Worm (Caenorhabditis elegans) whole organism, L4 larva: ENCODE data around the gene C42C1.19.

Experiments
- F26F4.8 ChIP-seq: fragments of 200-800 bp; sonication (Bioruptor generic); conservative IDR thresholded peaks from 2 replicates; pipeline ENCODE4 v1.3.6; 2022; ENCODE audit warnings: missing genetic modification characterization, missing compliant biosample characterization
- Y48G9A.11 ChIP-seq: fragments of 200-800 bp; sonication (Bioruptor generic); IDR thresholded peaks from 2 replicates; pipeline ENCODE4 v1.3.6; 2022; ENCODE audit warnings: missing genetic modification reagents, missing genetic modification characterization, missing compliant biosample characterization
- Y5F2A.4 ChIP-seq: fragments of 200-800 bp; sonication (Bioruptor generic); optimal IDR thresholded peaks from 2 replicates; lab custom pipeline; 2018; ENCODE audit warnings: mild to moderate bottlenecking, missing genetic modification characterization, missing compliant biosample characterization
- ZK546.5 ChIP-seq, 2 experiments: sonication (generic microtip); optimal IDR thresholded peaks; 2 replicates each; lab custom pipeline; 2017; ENCODE audit warnings: missing biosample characterization in 2 of 2, missing genetic modification characterization in 2 of 2
- aly-2 ChIP-seq: sonication (generic microtip); optimal IDR thresholded peaks from 2 replicates; lab custom pipeline; 2018; ENCODE audit warnings: missing biosample characterization, missing genetic modification characterization
- attf-4 ChIP-seq: sonication (generic microtip); optimal IDR thresholded peaks from 3 replicates; lab custom pipeline; 2017; ENCODE audit warnings: missing biosample characterization, missing genetic modification characterization
- ceh-32 ChIP-seq: sonication (generic microtip); optimal IDR thresholded peaks from 2 replicates; lab custom pipeline; 2016; ENCODE audit warnings: mild to moderate bottlenecking, missing genetic modification characterization, missing compliant biosample characterization; ENCODE audit not compliant: poor library complexity
- ceh-82 ChIP-seq: sonication (generic microtip); optimal IDR thresholded peaks from 2 replicates; lab custom pipeline; 2017; ENCODE audit warnings: missing biosample characterization, missing genetic modification characterization
- ces-1 ChIP-seq: fragments of 150-350 bp; sonication (generic microtip); optimal IDR thresholded peaks from 4 replicates; lab custom pipeline; 2014; ENCODE audit warnings: missing biosample characterization, missing genetic modification reagents, missing genetic modification characterization
- cey-2 ChIP-seq: sonication (generic microtip); optimal IDR thresholded peaks from 3 replicates; lab custom pipeline; 2017; ENCODE audit warnings: missing genetic modification characterization, mild to moderate bottlenecking, missing compliant biosample characterization, antibody characterized with exemption, borderline replicate concordance; ENCODE audit not compliant: insufficient read depth
- daf-12 ChIP-seq: fragments of 150-350 bp; optimal IDR thresholded peaks from 2 replicates; lab custom pipeline; 2014; ENCODE audit warnings: missing biosample characterization, missing genetic modification reagents, missing genetic modification characterization
- dve-1 ChIP-seq: sonication (generic microtip); optimal IDR thresholded peaks from 2 replicates; lab custom pipeline; 2017; ENCODE audit warnings: antibody characterized with exemption, mild to moderate bottlenecking, missing genetic modification characterization, missing compliant biosample characterization; ENCODE audit not compliant: insufficient read depth
- fos-1 ChIP-seq: fragments of 150-350 bp; optimal IDR thresholded peaks from 2 replicates; lab custom pipeline; 2014; ENCODE audit warnings: missing biosample characterization, missing genetic modification characterization
- gei-8 ChIP-seq: fragments of 200-800 bp; sonication (Bioruptor generic); optimal IDR thresholded peaks from 2 replicates; lab custom pipeline; 2018; ENCODE audit warnings: mild to moderate bottlenecking, missing genetic modification characterization, missing compliant biosample characterization
- hlh-30 ChIP-seq: sonication (generic microtip); optimal IDR thresholded peaks from 2 replicates; lab custom pipeline; 2017; ENCODE audit warnings: antibody characterized with exemption, mild to moderate bottlenecking, missing genetic modification characterization, missing compliant biosample characterization; ENCODE audit not compliant: insufficient read depth
- lin-38 ChIP-seq: fragments of 200-800 bp; sonication (Bioruptor generic); IDR thresholded peaks from 2 replicates; pipeline ENCODE4 v1.3.6; 2022; ENCODE audit warnings: missing genetic modification reagents, missing genetic modification characterization, missing compliant biosample characterization
- nhr-10 ChIP-seq: fragments of 150-350 bp; optimal IDR thresholded peaks from 2 replicates; lab custom pipeline; 2014; ENCODE audit warnings: missing biosample characterization, missing genetic modification characterization
- nhr-11 ChIP-seq: fragments of 150-350 bp; optimal IDR thresholded peaks from 2 replicates; lab custom pipeline; 2014; ENCODE audit warnings: missing biosample characterization, missing genetic modification characterization
- nhr-111 ChIP-seq: fragments of 200-800 bp; sonication (Bioruptor generic); optimal IDR thresholded peaks from 2 replicates; lab custom pipeline; 2018; ENCODE audit warnings: mild to moderate bottlenecking, missing genetic modification characterization, missing compliant biosample characterization
- nhr-25 ChIP-seq: sonication (generic microtip); optimal IDR thresholded peaks from 2 replicates; lab custom pipeline; 2017; ENCODE audit warnings: missing genetic modification characterization, mild to moderate bottlenecking, missing compliant biosample characterization, antibody characterized with exemption, moderate library complexity, borderline replicate concordance; ENCODE audit not compliant: insufficient read depth
- nhr-41 ChIP-seq: fragments of 200-800 bp; sonication (Bioruptor generic); IDR thresholded peaks from 2 replicates; pipeline ENCODE4 v1.3.6; 2022; ENCODE audit warnings: missing genetic modification reagents, missing genetic modification characterization, missing compliant biosample characterization
- nhr-48 ChIP-seq: sonication (generic microtip); optimal IDR thresholded peaks from 2 replicates; lab custom pipeline; 2016; ENCODE audit warnings: mild to moderate bottlenecking, missing genetic modification characterization, missing compliant biosample characterization
- nhr-6 ChIP-seq: fragments of 150-350 bp; optimal IDR thresholded peaks from 2 replicates; lab custom pipeline; 2014; ENCODE audit warnings: missing biosample characterization, missing genetic modification characterization
- nhr-76 ChIP-seq: fragments of 150-350 bp; optimal IDR thresholded peaks from 2 replicates; lab custom pipeline; 2014; ENCODE audit warnings: missing biosample characterization, missing genetic modification characterization
- nhr-77 ChIP-seq: fragments of 150-350 bp; optimal IDR thresholded peaks from 2 replicates; lab custom pipeline; 2014; ENCODE audit warnings: missing biosample characterization, missing genetic modification characterization
- pha-4 ChIP-seq, 2 experiments: fragments of 150-350 bp in 1 of 2; fragments of 200-800 bp in 1 of 2; sonication (Bioruptor generic) in 1 of 2; IDR thresholded peaks in 1 of 2; optimal IDR thresholded peaks in 1 of 2; 2 replicates each; pipeline versions ENCODE4 v1.3.6 to Lab custom; 2014 to 2022; ENCODE audit warnings: missing genetic modification characterization in 2 of 2, missing genetic modification reagents in 2 of 2, missing biosample characterization in 1 of 2, missing compliant biosample characterization in 1 of 2
- php-3 ChIP-seq: fragments of 200-800 bp; sonication (Bioruptor generic); IDR thresholded peaks from 2 replicates; pipeline ENCODE4 v1.3.6; 2022; ENCODE audit warnings: missing genetic modification reagents, missing genetic modification characterization, missing compliant biosample characterization
- unc-39 ChIP-seq: sonication (generic microtip); optimal IDR thresholded peaks from 2 replicates; lab custom pipeline; 2017; ENCODE audit warnings: missing biosample characterization, missing genetic modification characterization
- zag-1 ChIP-seq: fragments of 150-350 bp; optimal IDR thresholded peaks from 2 replicates; lab custom pipeline; 2014; ENCODE audit warnings: missing biosample characterization, missing genetic modification characterization
- zip-2 ChIP-seq: fragments of 150-350 bp; optimal IDR thresholded peaks from 2 replicates; lab custom pipeline; 2014; ENCODE audit warnings: missing biosample characterization, missing genetic modification characterization
- ztf-7 ChIP-seq: fragments of 150-350 bp; optimal IDR thresholded peaks from 2 replicates; lab custom pipeline; 2014; ENCODE audit warnings: missing biosample characterization, missing genetic modification characterization

C42C1.19 gene

ce11 chrIV:12335248-12335647, 52.7 kb downstream of the C42C1.19 start (continued):
- TF ChIP-seq unc-39 (tag; lab: Kevin White, UChicago) (no peak), dve-1 (tag; lab: Kevin White, UChicago) (no peak), lin-38 (GFP tag; lab: Robert Waterston, UW) (no peak), cey-2 (tag; lab: Kevin White, UChicago) (no peak), hlh-30 (tag; lab: Kevin White, UChicago) (peak; percentile 63)

ce11 chrIV:12335798-12336197, 53.3 kb downstream of the C42C1.19 start, which contains the start of gene F19B6.1:
Gene F19B6.1, minus strand, starts transcription at chrIV:12336075.
- TF ChIP-seq Y48G9A.11 (GFP tag; lab: Robert Waterston, UW) (no peak), zip-2 (no peak), attf-4 (tag; lab: Kevin White, UChicago) (no peak), zag-1 (no peak), fos-1 (tag; lab: Kevin White, UChicago) (no peak), nhr-25 (no peak), F26F4.8 (GFP tag; lab: Robert Waterston, UW) (no peak), ceh-32 (tag; lab: Kevin White, UChicago) (no peak), dve-1 (tag; lab: Kevin White, UChicago) (no peak), unc-39 (tag; lab: Kevin White, UChicago) (no peak), nhr-111 (GFP tag; lab: Kevin White, UChicago) (no peak), ces-1 (no peak), ceh-82 (tag; lab: Kevin White, UChicago) (no peak), daf-12 (tag; lab: Kevin White, UChicago) (no peak), Y5F2A.4 (GFP tag; lab: Kevin White, UChicago) (no peak), php-3 (GFP tag; lab: Robert Waterston, UW) (no peak), nhr-77 (no peak), ZK546.5 (tag; optimal IDR thresholded peaks at IDR 0.05; lab: Kevin White, UChicago) (no peak), nhr-6 (tag; lab: Kevin White, UChicago) (no peak)

DNA sequence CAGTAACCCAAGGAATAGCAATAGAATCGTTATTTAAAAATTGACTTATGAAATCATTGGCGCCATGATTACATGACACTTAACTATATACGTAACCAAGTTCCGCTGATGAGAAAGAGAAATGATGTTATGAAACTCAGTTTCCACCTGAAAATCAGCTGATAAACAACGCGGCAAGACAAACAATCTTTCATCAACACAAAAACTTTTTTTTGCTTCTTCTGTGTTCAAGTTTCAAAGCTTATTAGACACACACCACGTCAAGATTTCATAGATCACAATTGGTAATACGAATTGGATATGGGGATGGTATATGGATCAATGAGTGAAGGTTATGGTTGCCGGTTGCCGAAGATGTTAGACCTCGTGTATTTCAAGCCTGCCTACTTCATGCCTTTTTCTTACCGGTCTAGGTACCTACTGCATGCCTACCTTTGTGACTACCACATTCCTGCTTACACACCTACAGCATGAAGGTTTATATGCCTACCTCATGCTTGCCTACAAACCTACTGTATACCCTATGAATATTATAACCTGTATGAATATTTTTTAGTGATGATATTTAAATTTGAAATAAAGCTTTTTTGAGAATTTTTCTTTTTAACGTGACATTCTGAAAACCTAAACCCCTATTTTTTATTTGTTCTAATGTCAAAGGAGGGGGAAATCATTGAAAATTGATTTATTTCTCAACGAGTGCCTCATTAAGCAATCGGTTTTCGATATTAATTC, 54.5 kb downstream of the C42C1.19 start, which contains the start of the genes F19B6.10 and wht-5:
Gene F19B6.10 (plus strand): TSS at position 301 of the 735 bp plus-strand sequence.
Gene wht-5 (plus strand): TSS at position 685 of the 735 bp plus-strand sequence.
- TF ChIP-seq gei-8 (no peak), pha-4 (GFP tag; IDR thresholded peaks at IDR 0.05; lab: Robert Waterston, UW) (no peak), pha-4 (tag; optimal IDR thresholded peaks at IDR 0.05; lab: Kevin White, UChicago) (no peak), ztf-7 (tag; lab: Kevin White, UChicago) (no peak), nhr-11 (tag; lab: Kevin White, UChicago) (no peak), nhr-48 (tag; lab: Kevin White, UChicago) (no peak), nhr-10 (tag; lab: Kevin White, UChicago) (no peak), aly-2 (tag; lab: Kevin White, UChicago) (no peak), nhr-76 (tag; lab: Kevin White, UChicago) (no peak), nhr-41 (no peak)
